Fruit fly (Drosophila melanogaster) whole organism, wandering third instar larva: ENCODE results near the gene Nepl18.

Source experiments
- CG32264 ChIP-seq: fragments of 200-800 bp; sonication (Bioruptor generic); optimal IDR thresholded peaks from 2 replicates; lab custom pipeline; 2016; ENCODE audit warnings: missing biosample characterization, missing genetic modification characterization
- GATAd ChIP-seq: sonication (Bioruptor generic); optimal IDR thresholded peaks from 2 replicates; lab custom pipeline; 2016; ENCODE audit warnings: missing biosample characterization, missing genetic modification characterization
- HLH106 ChIP-seq: fragments of 200-800 bp; optimal IDR thresholded peaks from 3 replicates; lab custom pipeline; 2019; ENCODE audit warnings: missing biosample characterization, mild to moderate bottlenecking, missing genetic modification characterization, moderate library complexity
- usp ChIP-seq: fragments of >200 bp; optimal IDR thresholded peaks from 2 replicates; lab custom pipeline; 2017; ENCODE audit warnings: missing biosample characterization, missing genetic modification characterization

DNA sequence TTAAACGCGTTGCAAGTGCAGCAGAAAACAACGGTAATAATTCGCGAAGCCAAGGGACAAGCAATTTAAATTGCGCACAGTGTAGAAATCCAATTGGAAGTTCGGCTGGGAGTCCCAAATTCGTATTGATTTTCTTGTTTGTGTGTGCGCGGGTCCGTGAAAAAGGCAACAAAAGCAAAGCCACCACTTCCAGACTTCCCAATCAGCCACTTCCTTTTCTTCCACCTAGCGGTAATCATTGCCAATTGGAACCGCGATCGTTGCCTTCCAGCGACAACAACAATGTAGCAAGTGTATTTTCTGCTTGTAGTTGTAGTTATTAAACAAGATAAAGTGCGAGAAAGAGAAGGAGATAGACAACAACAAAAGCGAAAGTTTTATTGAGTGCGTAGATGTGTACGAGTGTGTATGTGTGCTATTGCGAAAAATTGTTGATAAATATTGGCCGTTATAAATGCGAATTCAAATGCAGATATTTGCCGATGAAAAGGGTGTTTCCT is 30.0 kb upstream of the Nepl18 start:
- TF ChIP-seq usp (GFP tag; lab: Kevin White, UChicago), result no peak
- no peak for TF ChIP-seq GATAd
- TF ChIP-seq HLH106 (tag; lab: Kevin White, UChicago), result no peak
- TF ChIP-seq CG32264, result no peak
